Worm (Caenorhabditis elegans) whole organism, mixed stage, embryonic: ENCODE data around the gene T19D7.7.

ENCODE experiments used
- bed-3 ChIP-seq: fragments of 200-800 bp; sonication (Bioruptor generic); optimal IDR thresholded peaks from 3 replicates; lab custom pipeline; 2018; ENCODE audit warnings: mild to moderate bottlenecking, missing genetic modification characterization, moderate library complexity, missing compliant biosample characterization
- elt-3 ChIP-seq: fragments of 150-350 bp; optimal IDR thresholded peaks from 2 replicates; lab custom pipeline; 2014; ENCODE audit warnings: missing biosample characterization, missing genetic modification characterization
- mep-1 ChIP-seq: fragments of 150-350 bp; optimal IDR thresholded peaks from 2 replicates; lab custom pipeline; 2017; ENCODE audit warnings: missing biosample characterization, missing genetic modification reagents, missing genetic modification characterization, inconsistent platforms
- nhr-28 ChIP-seq: fragments of 150-350 bp; optimal IDR thresholded peaks from 2 replicates; lab custom pipeline; 2014; ENCODE audit warnings: missing biosample characterization, missing genetic modification characterization
- nhr-76 ChIP-seq: sonication (generic microtip); optimal IDR thresholded peaks from 2 replicates; lab custom pipeline; 2017; ENCODE audit warnings: missing biosample characterization, missing genetic modification characterization
- pha-4 ChIP-seq: fragments of 150-350 bp; optimal IDR thresholded peaks from 2 replicates; lab custom pipeline; 2018; ENCODE audit warnings: missing biosample characterization, missing genetic modification reagents, missing genetic modification characterization
- sem-2 ChIP-seq: fragments of 200-800 bp; sonication (Bioruptor generic); optimal IDR thresholded peaks from 2 replicates; lab custom pipeline; 2018; ENCODE audit warnings: mild to moderate bottlenecking, missing genetic modification characterization, missing compliant biosample characterization
- snpc-4 ChIP-seq: fragments of 150-350 bp; optimal IDR thresholded peaks from 2 replicates; lab custom pipeline; 2014; ENCODE audit warnings: missing biosample characterization, missing genetic modification characterization
- unc-62 ChIP-seq: fragments of 150-350 bp; optimal IDR thresholded peaks from 2 replicates; lab custom pipeline; 2014; ENCODE audit warnings: missing biosample characterization, missing genetic modification reagents, missing genetic modification characterization

DNA sequence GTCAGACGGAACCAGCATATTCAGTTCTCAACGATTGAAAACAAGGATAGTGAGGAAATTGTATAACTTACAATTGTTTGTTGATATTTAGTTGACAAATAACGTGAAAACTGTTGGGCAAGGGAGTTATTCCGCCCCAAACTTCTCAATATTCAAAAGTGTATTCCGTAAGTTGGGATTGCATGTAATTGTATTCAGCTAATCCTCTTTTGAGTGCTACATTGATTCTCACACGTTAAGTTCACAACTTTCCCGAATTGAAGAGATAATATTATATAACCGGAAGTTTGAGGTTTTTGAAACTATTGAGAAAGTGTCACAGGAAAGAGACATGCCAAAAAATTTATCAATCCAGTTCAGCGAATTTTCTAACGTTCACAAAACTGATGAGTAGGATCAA is 26.0 kb downstream of the T19D7.7 start, which contains the start of gene ifc-2:
- TF ChIP-seq elt-3 (tag; lab: Kevin White, UChicago) (no peak), snpc-4 (no peak), mep-1 (no peak), unc-62 (no peak), nhr-28 (no peak), nhr-76 (no peak), pha-4 (tag; lab: Kevin White, UChicago) (no peak), bed-3 (GFP tag; lab: Kevin White, UChicago) (no peak), sem-2 (GFP tag; lab: Kevin White, UChicago) (no peak)
